Fruit fly (Drosophila melanogaster): ENCODE measurements around the gene Nrx-1.
A peak's percentile ranks its signal among the peaks of the same experiment; 100 is the strongest.

The Nrx-1 gene

DNA sequence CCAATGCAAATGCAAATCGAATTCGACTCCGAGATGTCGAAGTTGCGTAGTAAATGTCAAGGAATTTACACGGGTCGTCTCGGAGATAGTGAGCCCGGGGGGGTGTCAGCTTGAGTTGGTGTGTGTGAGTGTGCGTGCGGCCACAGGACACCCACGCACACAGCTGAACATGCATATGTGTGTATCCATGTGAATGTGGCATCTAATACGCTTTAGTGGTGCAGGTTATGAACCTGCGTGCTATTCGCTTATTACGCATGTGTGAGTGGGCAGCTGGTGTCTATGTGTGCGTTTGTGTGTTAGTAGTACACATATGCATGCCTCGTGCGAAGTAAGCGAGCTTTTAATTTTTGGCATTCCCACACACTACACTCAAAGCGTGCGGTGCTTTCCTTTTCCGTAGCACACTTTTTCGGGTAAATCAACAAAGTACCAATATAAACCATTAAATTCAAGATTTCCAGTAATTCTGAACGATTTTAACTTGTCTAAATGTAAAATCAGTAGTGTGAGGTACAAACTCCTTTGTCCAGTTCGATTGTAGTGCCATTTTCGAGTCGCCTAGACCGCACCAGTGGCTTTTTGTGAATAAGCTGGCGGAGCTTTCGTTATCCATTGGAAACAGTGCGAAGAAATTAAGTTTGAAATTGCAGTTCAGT is 646 bp downstream of the Nrx-1 start (continued):
- TF ChIP-seq Meics (GFP tag; optimal IDR thresholded peaks at IDR 0.05): peak; percentile 93
- TF ChIP-seq pfk (GFP tag; optimal IDR thresholded peaks at IDR 0.05): no peak
- TF ChIP-seq CG4707 (GFP tag; optimal IDR thresholded peaks at IDR 0.05): peak; percentile 56
- peak; percentile 86 for TF ChIP-seq CG32532 (GFP tag; IDR thresholded peaks at IDR 0.05)
- TF ChIP-seq CG3847 (GFP tag; IDR thresholded peaks at IDR 0.05): peak; percentile 88
- TF ChIP-seq CG9876 (GFP tag; optimal IDR thresholded peaks at IDR 0.05): peak; percentile 80
- no peak for TF ChIP-seq CG42726 (GFP tag; IDR thresholded peaks at IDR 0.05; ENCODE audit: partially characterized antibody)
- TF ChIP-seq tin (GFP tag; optimal IDR thresholded peaks at IDR 0.05): peak; percentile 83
- peak; percentile 90 for TF ChIP-seq Dbx (GFP tag; IDR thresholded peaks at IDR 0.05)
- TF ChIP-seq CG2875 (GFP tag; optimal IDR thresholded peaks at IDR 0.05): peak; percentile 54
- peak; percentile 89 for TF ChIP-seq Oli (tag; optimal IDR thresholded peaks at IDR 0.05)
- TF ChIP-seq CG1603 (tag; optimal IDR thresholded peaks at IDR 0.05): peak; percentile 76
- peak; percentile 72 for TF ChIP-seq Asciz (GFP tag; optimal IDR thresholded peaks at IDR 0.05)
- peak in 1 of 2 experiments; percentile 75 for TF ChIP-seq bsh (GFP tag; optimal IDR thresholded peaks at IDR 0.05)
- peak; percentile 66 for TF ChIP-seq Nf-YB (GFP tag; optimal IDR thresholded peaks at IDR 0.05)
- TF ChIP-seq ato (GFP tag; IDR thresholded peaks at IDR 0.05; ENCODE audit: partially characterized antibody): no peak
- TF ChIP-seq Sox102F (GFP tag; optimal IDR thresholded peaks at IDR 0.05): peak; percentile 88
- TF ChIP-seq btn (GFP tag; optimal IDR thresholded peaks at IDR 0.05): peak; percentile 70
- TF ChIP-seq tna (GFP tag; IDR thresholded peaks at IDR 0.05; ENCODE audit: partially characterized antibody): no peak
- TF ChIP-seq onecut (GFP tag; IDR thresholded peaks at IDR 0.05): peak; percentile 81
- TF ChIP-seq sd (tag; optimal IDR thresholded peaks at IDR 0.05): peak; percentile 94
- no peak for TF ChIP-seq CG1832 (GFP tag; optimal IDR thresholded peaks at IDR 0.05)
- TF ChIP-seq ap (GFP tag; IDR thresholded peaks at IDR 0.05): peak; percentile 63; the same call in 1 of the 2 replicates
- no peak for TF ChIP-seq lola (GFP tag; optimal IDR thresholded peaks at IDR 0.05)
- TF ChIP-seq Optix (GFP tag; IDR thresholded peaks at IDR 0.05): peak; percentile 81
- peak; percentile 34 for TF ChIP-seq trem (tag; optimal IDR thresholded peaks at IDR 0.05)
- TF ChIP-seq emc (GFP tag; optimal IDR thresholded peaks at IDR 0.05): peak; percentile 78
- TF ChIP-seq CG10431 (GFP tag; optimal IDR thresholded peaks at IDR 0.05): no peak
- no peak for TF ChIP-seq tll (GFP tag; optimal IDR thresholded peaks at IDR 0.05)
- TF ChIP-seq Tbp (GFP tag; optimal IDR thresholded peaks at IDR 0.05): no peak
- no peak for TF ChIP-seq CG8359 (GFP tag; optimal IDR thresholded peaks at IDR 0.05; ENCODE audit: borderline replicate concordance)
- peak; percentile 70 for TF ChIP-seq wor (GFP tag; IDR thresholded peaks at IDR 0.05)
- peak; percentile 4 for TF ChIP-seq da (GFP tag; optimal IDR thresholded peaks at IDR 0.05)
- peak; percentile 73 for TF ChIP-seq gsb (GFP tag; IDR thresholded peaks at IDR 0.05)
- TF ChIP-seq fd102C (GFP tag; optimal IDR thresholded peaks at IDR 0.05): no peak
- TF ChIP-seq yki (optimal IDR thresholded peaks at IDR 0.05): no peak
- TF ChIP-seq Six4 (GFP tag; optimal IDR thresholded peaks at IDR 0.05): peak; percentile 69
- peak; percentile 75 for TF ChIP-seq en (GFP tag; optimal IDR thresholded peaks at IDR 0.05)
- peak; percentile 67 for TF ChIP-seq chn (GFP tag; optimal IDR thresholded peaks at IDR 0.05)
- peak; percentile 64; the same call in 1 of the 4 replicates for TF ChIP-seq chinmo (GFP tag; IDR thresholded peaks at IDR 0.05; ENCODE audit: partially characterized antibody)
- peak; percentile 83 for TF ChIP-seq sisA (GFP tag; IDR thresholded peaks at IDR 0.05)
- no peak for TF ChIP-seq CG16813 (GFP tag; IDR thresholded peaks at IDR 0.05; ENCODE audit: partially characterized antibody)
- peak; percentile 15 for TF ChIP-seq Usf (GFP tag; optimal IDR thresholded peaks at IDR 0.05)
- TF ChIP-seq lab (GFP tag; optimal IDR thresholded peaks at IDR 0.05): peak; percentile 96
- no peak for TF ChIP-seq CG17568 (GFP tag; optimal IDR thresholded peaks at IDR 0.05)
- no peak for TF ChIP-seq amos (GFP tag; IDR thresholded peaks at IDR 0.05; ENCODE audit: partially characterized antibody)
- TF ChIP-seq CG3726 (GFP tag; IDR thresholded peaks at IDR 0.05): peak; percentile 76; the same call in 2 of the 3 replicates
- no peak for TF ChIP-seq sna (GFP tag; IDR thresholded peaks at IDR 0.05; ENCODE audit: partially characterized antibody)
- TF ChIP-seq Sin3A (optimal IDR thresholded peaks at IDR 0.05): no peak

Data from whole organism, embryonic.